Fruit fly (Drosophila melanogaster): ENCODE measurements around the gene CG3513.

DNA sequence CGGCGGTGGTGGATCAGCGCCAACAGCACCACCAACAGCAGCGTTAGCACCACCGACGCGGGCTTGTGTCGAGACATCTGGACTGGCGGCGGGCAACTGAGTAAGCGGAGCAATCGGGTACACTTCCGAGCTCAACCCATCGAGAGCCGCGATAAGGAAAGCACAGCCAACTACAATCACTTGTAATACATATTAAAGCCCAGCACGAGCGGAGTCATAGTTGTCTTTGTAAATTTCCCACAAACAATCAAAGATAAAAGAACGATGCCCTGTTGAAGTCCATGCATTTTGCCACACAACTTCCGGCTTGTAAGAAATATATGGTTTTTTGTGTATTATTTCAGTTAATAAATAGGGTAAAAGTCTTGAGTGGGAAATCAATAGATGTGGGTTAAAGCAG is 14.0 kb upstream of the CG3513 start, which contains the start of gene CG31777:
- TF ChIP-seq Dif (GFP tag; optimal IDR thresholded peaks at IDR 0.05; ENCODE audit: partially characterized antibody) (no peak), Abd-B (GFP tag; optimal IDR thresholded peaks at IDR 0.05) (no peak)

All from whole organism, wandering third instar larva.